Fruit fly (Drosophila melanogaster): ENCODE results near the gene CG4884.

CG4884 gene

DNA sequence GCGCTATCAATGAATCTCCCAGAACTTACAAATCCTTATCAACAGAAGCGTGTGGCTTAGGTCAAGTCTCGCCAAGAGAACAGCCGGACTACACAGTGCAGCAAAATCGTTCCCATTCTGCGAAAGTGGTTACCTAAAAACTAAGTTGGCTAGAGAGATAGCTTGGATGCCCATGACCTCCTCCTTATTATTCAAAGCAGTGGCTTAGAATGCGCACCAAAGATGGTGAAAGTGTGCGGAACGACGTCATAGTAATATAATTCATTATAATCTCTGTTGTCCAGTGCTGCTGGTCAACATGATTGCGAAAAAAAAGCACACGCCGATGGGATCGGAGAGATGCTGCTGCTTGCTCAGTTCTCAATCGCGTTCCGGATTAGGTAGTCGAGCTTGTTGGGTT lies 4.5 kb downstream of the CG4884 start, which contains the start of gene Nep7 (continued):
- no peak for TF ChIP-seq Aef1 (GFP tag; IDR thresholded peaks at IDR 0.05)
- TF ChIP-seq HmgZ (tag; optimal IDR thresholded peaks at IDR 0.05) = no peak
- TF ChIP-seq CG1832 (GFP tag; optimal IDR thresholded peaks at IDR 0.05) = no peak
- TF ChIP-seq CoRest (tag; optimal IDR thresholded peaks at IDR 0.05) = no peak
- TF ChIP-seq CG11696 (GFP tag; IDR thresholded peaks at IDR 0.05) = no peak
- TF ChIP-seq HLH3B (GFP tag; IDR thresholded peaks at IDR 0.05) = 0 out of 2 replicates have a peak, but pooled peaks have one; percentile 12
- no peak for TF ChIP-seq Rx (GFP tag; IDR thresholded peaks at IDR 0.05)
- TF ChIP-seq z (GFP tag; IDR thresholded peaks at IDR 0.05) = no peak
- TF ChIP-seq emc (GFP tag; optimal IDR thresholded peaks at IDR 0.05) = no peak
- TF ChIP-seq CG2120 (GFP tag; optimal IDR thresholded peaks at IDR 0.05) = peak; percentile 26
- TF ChIP-seq seq (GFP tag; IDR thresholded peaks at IDR 0.05) = no peak
- TF ChIP-seq Med (GFP tag) = peak; percentile 73
- TF ChIP-seq chinmo (GFP tag; IDR thresholded peaks at IDR 0.05; ENCODE audit: partially characterized antibody) = no peak
- TF ChIP-seq Ada2b (GFP tag; IDR thresholded peaks at IDR 0.05) = no peak
- TF ChIP-seq CG34376 (GFP tag; optimal IDR thresholded peaks at IDR 0.05) = peak; percentile 81
- no peak for TF ChIP-seq Tbp (GFP tag; optimal IDR thresholded peaks at IDR 0.05)
- TF ChIP-seq Drgx (GFP tag; IDR thresholded peaks at IDR 0.05) = peak; percentile 37; the same call in 1 of the 2 replicates
- no peak for TF ChIP-seq danr (GFP tag; IDR thresholded peaks at IDR 0.05)
- no peak for TF ChIP-seq CG3281 (GFP tag; optimal IDR thresholded peaks at IDR 0.05)
- 0 out of 3 replicates have a peak, but pooled peaks have one; percentile 30 for TF ChIP-seq dysf (GFP tag; IDR thresholded peaks at IDR 0.05)

DNA sequence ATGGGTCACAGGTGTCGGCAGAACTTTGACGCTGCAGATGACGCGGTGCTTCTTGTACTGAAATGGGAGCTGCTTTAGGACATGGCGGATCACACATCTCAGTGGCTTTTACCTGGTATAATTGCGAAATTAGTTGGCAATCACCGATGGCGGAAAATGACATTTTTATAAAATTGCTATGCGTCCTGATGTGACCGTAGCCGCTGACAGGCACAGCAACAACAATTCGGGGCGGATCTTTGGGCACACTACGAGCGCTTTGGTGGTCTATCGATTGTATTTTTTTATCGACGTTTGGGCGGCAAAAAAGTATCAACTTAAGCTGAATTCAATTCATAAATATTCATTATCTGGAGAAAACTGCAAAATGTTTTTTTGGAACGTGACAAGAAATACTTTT lies 5.2 kb downstream of the CG4884 start, which contains the start of gene CG4951:
CG4951 (minus strand) TSS at position 223 of the 400 bp plus-strand sequence.
- TF ChIP-seq Poxn (GFP tag; IDR thresholded peaks at IDR 0.05) = no peak
- peak; percentile 62; the same call in 1 of the 2 replicates for TF ChIP-seq nerfin-2 (GFP tag; IDR thresholded peaks at IDR 0.05; ENCODE audit: partially characterized antibody)
- TF ChIP-seq CG12219 (GFP tag; optimal IDR thresholded peaks at IDR 0.05) = no peak
- peak; percentile 34 for TF ChIP-seq Myb (GFP tag; optimal IDR thresholded peaks at IDR 0.05)
- peak; percentile 19 for TF ChIP-seq nerfin-1 (tag; optimal IDR thresholded peaks at IDR 0.05)
- TF ChIP-seq CG32767 (GFP tag; IDR thresholded peaks at IDR 0.05) = no peak
- TF ChIP-seq CG11456 (GFP tag; IDR thresholded peaks at IDR 0.05) = no peak
- no peak for TF ChIP-seq pho (GFP tag; optimal IDR thresholded peaks at IDR 0.05)
- TF ChIP-seq kah (GFP tag; optimal IDR thresholded peaks at IDR 0.05) = no peak
- no peak for TF ChIP-seq CG10147 (GFP tag; optimal IDR thresholded peaks at IDR 0.05)
- TF ChIP-seq CG9797 (GFP tag; optimal IDR thresholded peaks at IDR 0.05) = peak; percentile 95
- no peak for TF ChIP-seq CG11504 (tag; optimal IDR thresholded peaks at IDR 0.05)
- no peak for TF ChIP-seq gsb (GFP tag; IDR thresholded peaks at IDR 0.05)
- TF ChIP-seq Asciz (GFP tag; optimal IDR thresholded peaks at IDR 0.05) = no peak
- no peak for TF ChIP-seq Kr (GFP tag; optimal IDR thresholded peaks at IDR 0.05)
- TF ChIP-seq chm (GFP tag; IDR thresholded peaks at IDR 0.05) = no peak
- TF ChIP-seq CG31388 (GFP tag; optimal IDR thresholded peaks at IDR 0.05) = no peak
- TF ChIP-seq CG17385 (GFP tag; optimal IDR thresholded peaks at IDR 0.05) = no peak
- TF ChIP-seq knrl (GFP tag; IDR thresholded peaks at IDR 0.05; ENCODE audit: partially characterized antibody) = peak; percentile 32; the same call in 1 of the 3 replicates
- peak; percentile 57 for TF ChIP-seq BEAF-32 (GFP tag; optimal IDR thresholded peaks at IDR 0.05)
- TF ChIP-seq CG34224 (GFP tag; IDR thresholded peaks at IDR 0.05; ENCODE audit: partially characterized antibody) = peak; percentile 57; the same call in 2 of the 3 replicates
- TF ChIP-seq wdn (GFP tag; IDR thresholded peaks at IDR 0.05) = no peak
- TF ChIP-seq CG31441 (GFP tag; IDR thresholded peaks at IDR 0.05) = no peak
- no peak for TF ChIP-seq sens-2 (GFP tag; IDR thresholded peaks at IDR 0.05)
- no peak for TF ChIP-seq Elba2 (GFP tag; optimal IDR thresholded peaks at IDR 0.05)
- TF ChIP-seq Med (GFP tag) = peak; percentile 82
- peak; percentile 94 for TF ChIP-seq Aef1 (GFP tag; IDR thresholded peaks at IDR 0.05)
- TF ChIP-seq bbx (GFP tag; IDR thresholded peaks at IDR 0.05; ENCODE audit: partially characterized antibody) = peak; percentile 63; the same call in 1 of the 2 replicates
- TF ChIP-seq Lpt (GFP tag; optimal IDR thresholded peaks at IDR 0.05) = no peak
- TF ChIP-seq Opbp (GFP tag; IDR thresholded peaks at IDR 0.05; ENCODE audit: partially characterized antibody) = 0 out of 3 replicates have a peak, but pooled peaks have one; percentile 28
- peak; percentile 64 for TF ChIP-seq stwl (tag; optimal IDR thresholded peaks at IDR 0.05)
- no peak for TF ChIP-seq CG13296 (GFP tag; optimal IDR thresholded peaks at IDR 0.05)
- TF ChIP-seq Dbx (GFP tag; IDR thresholded peaks at IDR 0.05) = no peak
